Worm (Caenorhabditis elegans): ENCODE results near the gene R160.3.

ce11 chrX:4400296-4400695 lies 34.2 kb upstream of the R160.3 start:
- TF ChIP-seq him-1 (tag; optimal IDR thresholded peaks at IDR 0.05): no peak
- no peak for TF ChIP-seq dao-5 (tag; optimal IDR thresholded peaks at IDR 0.05)
- no peak for TF ChIP-seq W03F9.2 (tag; optimal IDR thresholded peaks at IDR 0.05)

Data from whole organism, L4/young adult.